Worm (Caenorhabditis elegans): Measurements from ENCODE around the gene rml-1.

rml-1 gene

ce11 chrIII:13768074-13768662 is at the start of gene rml-1:
Gene rml-1 (minus strand): TSS chrIII:13768092.
- TF ChIP-seq W03F9.2 (tag; optimal IDR thresholded peaks at IDR 0.05), result no peak
- no peak for TF ChIP-seq him-1 (tag; optimal IDR thresholded peaks at IDR 0.05)
- no peak for TF ChIP-seq dao-5 (tag; optimal IDR thresholded peaks at IDR 0.05)

- TF ChIP-seq W03F9.2 (tag; optimal IDR thresholded peaks at IDR 0.05) (no peak), him-1 (tag; optimal IDR thresholded peaks at IDR 0.05) (no peak), dao-5 (tag; optimal IDR thresholded peaks at IDR 0.05) (no peak)
Observed at ce11 chrIII:13780199-13780706, 12.4 kb upstream of the rml-1 start, which contains the start of gene pot-3. Gene pot-3 (plus strand): TSS chrIII:13780215.

ce11 chrIII:13779360-13780093 is 11.6 kb upstream of the rml-1 start:
- no peak for TF ChIP-seq dao-5 (tag; optimal IDR thresholded peaks at IDR 0.05)
- TF ChIP-seq him-1 (tag; optimal IDR thresholded peaks at IDR 0.05), result no peak
- no peak for TF ChIP-seq W03F9.2 (tag; optimal IDR thresholded peaks at IDR 0.05)

ce11 chrIII:13778816-13779215 is 10.9 kb upstream of the rml-1 start:
- TF ChIP-seq him-1 (tag; optimal IDR thresholded peaks at IDR 0.05) (no peak), dao-5 (tag; optimal IDR thresholded peaks at IDR 0.05) (no peak), W03F9.2 (tag; optimal IDR thresholded peaks at IDR 0.05) (no peak)

- TF ChIP-seq W03F9.2 (tag; optimal IDR thresholded peaks at IDR 0.05), result no peak
- TF ChIP-seq him-1 (tag; optimal IDR thresholded peaks at IDR 0.05), result no peak
- no peak for TF ChIP-seq dao-5 (tag; optimal IDR thresholded peaks at IDR 0.05)
Observed at ce11 chrIII:13772876-13773275, 5.0 kb upstream of the rml-1 start, which contains the start of gene mdt-29. Gene mdt-29 (plus strand): TSS chrIII:13773176.

- TF ChIP-seq dao-5 (tag; optimal IDR thresholded peaks at IDR 0.05) (no peak), W03F9.2 (tag; optimal IDR thresholded peaks at IDR 0.05) (no peak), him-1 (tag; optimal IDR thresholded peaks at IDR 0.05) (no peak)
Observed at ce11 chrIII:13771145-13771544, 3.3 kb upstream of the rml-1 start, which contains the start of the genes cyk-4 and pdr-1. Gene cyk-4 (minus strand): TSS chrIII:13771224. Gene pdr-1 (plus strand): TSS chrIII:13771513.

- no peak for TF ChIP-seq him-1 (tag; optimal IDR thresholded peaks at IDR 0.05)
- no peak for TF ChIP-seq dao-5 (tag; optimal IDR thresholded peaks at IDR 0.05)
- no peak for TF ChIP-seq W03F9.2 (tag; optimal IDR thresholded peaks at IDR 0.05)
Observed at ce11 chrIII:13770017-13770416, 2.1 kb upstream of the rml-1 start.

ce11 chrIII:13766704-13767323 is 1.1 kb downstream of the rml-1 start:
- TF ChIP-seq him-1 (tag; optimal IDR thresholded peaks at IDR 0.05), result no peak
- no peak for TF ChIP-seq W03F9.2 (tag; optimal IDR thresholded peaks at IDR 0.05)
- TF ChIP-seq dao-5 (tag; optimal IDR thresholded peaks at IDR 0.05), result no peak

ce11 chrIII:13765782-13766181 is 2.1 kb downstream of the rml-1 start:
- TF ChIP-seq W03F9.2 (tag; optimal IDR thresholded peaks at IDR 0.05) (no peak), him-1 (tag; optimal IDR thresholded peaks at IDR 0.05) (no peak), dao-5 (tag; optimal IDR thresholded peaks at IDR 0.05) (no peak)

- TF ChIP-seq him-1 (tag; optimal IDR thresholded peaks at IDR 0.05) (no peak), dao-5 (tag; optimal IDR thresholded peaks at IDR 0.05) (no peak), W03F9.2 (tag; optimal IDR thresholded peaks at IDR 0.05) (no peak)
Observed at ce11 chrIII:13763260-13764112, 4.4 kb downstream of the rml-1 start.

ce11 chrIII:13762046-13762445 is 5.8 kb downstream of the rml-1 start, which contains the start of gene dbn-1:
Gene dbn-1 (minus strand): TSS chrIII:13762069.
- TF ChIP-seq dao-5 (tag; optimal IDR thresholded peaks at IDR 0.05) (no peak), W03F9.2 (tag; optimal IDR thresholded peaks at IDR 0.05) (no peak), him-1 (tag; optimal IDR thresholded peaks at IDR 0.05) (no peak)

ce11 chrIII:13761022-13761421 is 6.9 kb downstream of the rml-1 start:
- no peak for TF ChIP-seq him-1 (tag; optimal IDR thresholded peaks at IDR 0.05)
- TF ChIP-seq dao-5 (tag; optimal IDR thresholded peaks at IDR 0.05), result no peak
- no peak for TF ChIP-seq W03F9.2 (tag; optimal IDR thresholded peaks at IDR 0.05)

ce11 chrIII:13759691-13760090 is 8.2 kb downstream of the rml-1 start:
- TF ChIP-seq dao-5 (tag; optimal IDR thresholded peaks at IDR 0.05), result no peak
- no peak for TF ChIP-seq W03F9.2 (tag; optimal IDR thresholded peaks at IDR 0.05)
- no peak for TF ChIP-seq him-1 (tag; optimal IDR thresholded peaks at IDR 0.05)

Measured in whole organism, L4/young adult.